Worm (Caenorhabditis elegans) whole organism, L2 larva: ENCODE data around the gene alh-5.

Experiments used
- F13H6.1 ChIP-seq: sonication (generic microtip); optimal IDR thresholded peaks from 2 replicates; lab custom pipeline; 2016; ENCODE audit warnings: missing genetic modification characterization, missing compliant biosample characterization
- ama-1 ChIP-seq: fragments of 150-350 bp; optimal IDR thresholded peaks from 2 replicates; lab custom pipeline; 2018; ENCODE audit warnings: inconsistent platforms
- fos-1 ChIP-seq: fragments of 150-350 bp; optimal IDR thresholded peaks from 2 replicates; lab custom pipeline; 2014; ENCODE audit warnings: missing biosample characterization, missing genetic modification characterization
- nhr-12 ChIP-seq: fragments of 150-350 bp; optimal IDR thresholded peaks from 2 replicates; lab custom pipeline; 2014; ENCODE audit warnings: missing biosample characterization, missing genetic modification characterization
- nhr-77 ChIP-seq: fragments of 150-350 bp; optimal IDR thresholded peaks from 2 replicates; lab custom pipeline; 2014; ENCODE audit warnings: missing biosample characterization, missing genetic modification characterization
- skn-1 ChIP-seq: sonication (generic microtip); optimal IDR thresholded peaks from 2 replicates; lab custom pipeline; 2017; ENCODE audit warnings: missing biosample characterization, missing genetic modification characterization
- snpc-4 ChIP-seq: fragments of 150-350 bp; optimal IDR thresholded peaks from 2 replicates; lab custom pipeline; 2014; ENCODE audit warnings: missing biosample characterization, missing genetic modification characterization
- unc-39 ChIP-seq: fragments of 150-350 bp; optimal IDR thresholded peaks from 2 replicates; lab custom pipeline; 2014; ENCODE audit warnings: missing biosample characterization, missing genetic modification characterization
- unc-62 ChIP-seq: fragments of 150-350 bp; optimal IDR thresholded peaks from 2 replicates; lab custom pipeline; 2014; ENCODE audit warnings: missing biosample characterization, missing genetic modification reagents, missing genetic modification characterization

- no peak for TF ChIP-seq nhr-77 (tag; lab: Kevin White, UChicago)
- no peak for TF ChIP-seq fos-1 (tag; lab: Kevin White, UChicago)
- TF ChIP-seq F13H6.1 (tag; lab: Kevin White, UChicago) = no peak
- no peak for TF ChIP-seq snpc-4 (tag; lab: Kevin White, UChicago)
- no peak for TF ChIP-seq unc-62 (GFP tag; lab: Kevin White, UChicago)
- no peak for TF ChIP-seq ama-1 (lab: Kevin White, UChicago)
- TF ChIP-seq nhr-12 (tag; lab: Kevin White, UChicago) = no peak
- TF ChIP-seq unc-39 (tag; lab: Kevin White, UChicago) = no peak
- no peak for TF ChIP-seq skn-1 (tag; lab: Kevin White, UChicago)
Measured at ce11 chrV:2008412-2008811, 9.0 kb upstream of the alh-5 start.
